Worm (Caenorhabditis elegans) whole organism, midembryonic: ENCODE data around the gene gpr-1.

Experiments used
- klf-2 ChIP-seq: fragments of 200-800 bp; sonication (Bioruptor generic); conservative IDR thresholded peaks from 2 replicates; pipeline ENCODE4 v1.3.6; 2022; ENCODE audit warnings: missing genetic modification reagents, missing genetic modification characterization, missing compliant biosample characterization
- ztf-29 ChIP-seq: fragments of 200-800 bp; sonication (Bioruptor generic); IDR thresholded peaks from 2 replicates; pipeline ENCODE4 v1.3.6; 2022; ENCODE audit warnings: missing genetic modification reagents, missing genetic modification characterization, missing compliant biosample characterization

DNA sequence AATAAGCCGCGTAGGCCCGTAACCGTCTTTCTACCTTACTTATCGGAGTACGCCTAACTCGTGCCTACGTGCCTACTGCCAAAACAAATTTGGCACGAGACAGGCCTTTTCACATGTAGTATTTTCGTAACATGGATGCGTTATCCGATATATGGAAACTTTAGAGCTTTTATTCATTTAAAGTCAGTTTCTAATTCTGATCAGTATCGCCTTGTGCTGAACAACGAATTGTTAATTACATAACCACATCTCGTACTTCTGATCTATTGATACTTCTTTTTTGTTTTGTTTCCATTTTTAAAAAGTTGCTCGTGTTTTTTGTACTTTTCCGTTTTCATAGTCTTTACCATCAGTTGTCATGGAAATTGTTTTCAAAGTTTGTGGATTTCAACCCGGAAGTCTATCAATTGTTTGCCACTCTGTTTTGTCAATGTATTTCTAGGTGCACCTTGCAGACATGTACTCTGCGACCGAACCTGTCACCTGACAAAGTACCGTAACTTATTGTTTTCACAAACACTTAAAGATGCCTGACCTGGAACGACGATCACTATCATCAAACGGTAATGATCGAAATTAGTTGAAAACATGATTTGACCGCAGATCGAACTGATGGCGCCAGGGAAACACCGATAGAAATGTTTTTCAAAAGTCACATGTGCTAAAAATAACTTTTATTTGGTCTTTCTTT is 29.1 kb downstream of the gpr-1 start:
- no peak for TF ChIP-seq klf-2 (GFP tag; lab: Robert Waterston, UW)
- TF ChIP-seq ztf-29 (GFP tag; lab: Robert Waterston, UW): no peak
